Worm (Caenorhabditis elegans): ENCODE data around the gene F53F8.6.

The F53F8.6 gene

ce11 chrV:20692903-20693302, 11.1 kb upstream of the F53F8.6 start:
- no peak for TF ChIP-seq unc-62 (GFP tag; optimal IDR thresholded peaks at IDR 0.05)

ce11 chrV:20693968-20694367, 10.1 kb upstream of the F53F8.6 start:
- no peak for TF ChIP-seq unc-62 (GFP tag; optimal IDR thresholded peaks at IDR 0.05)

- TF ChIP-seq unc-62 (GFP tag; optimal IDR thresholded peaks at IDR 0.05), result no peak
These were observed 5.8 kb upstream of the F53F8.6 start, which contains the start of gene F53F8.7 for ce11 chrV:20698266-20698665. Gene F53F8.7 (minus strand): TSS chrV:20698366.

ce11 chrV:20710156-20710555, 6.1 kb downstream of the F53F8.6 start:
- no peak for TF ChIP-seq unc-62 (GFP tag; optimal IDR thresholded peaks at IDR 0.05)

ce11 chrV:20710642-20711041, 6.6 kb downstream of the F53F8.6 start:
- TF ChIP-seq unc-62 (GFP tag; optimal IDR thresholded peaks at IDR 0.05), result no peak

- no peak for TF ChIP-seq unc-62 (GFP tag; optimal IDR thresholded peaks at IDR 0.05)
These were observed 7.7 kb downstream of the F53F8.6 start for ce11 chrV:20711733-20712132.

ce11 chrV:20712318-20712993, 8.4 kb downstream of the F53F8.6 start:
- no peak for TF ChIP-seq unc-62 (GFP tag; optimal IDR thresholded peaks at IDR 0.05)

ce11 chrV:20712994-20713326, 8.9 kb downstream of the F53F8.6 start:
- TF ChIP-seq unc-62 (GFP tag; optimal IDR thresholded peaks at IDR 0.05), result no peak

- no peak for TF ChIP-seq unc-62 (GFP tag; optimal IDR thresholded peaks at IDR 0.05)
These were observed 9.6 kb downstream of the F53F8.6 start, which contains the start of gene Y44A6C.1 for ce11 chrV:20713620-20714019. Gene Y44A6C.1 (plus strand): TSS chrV:20713920.

ce11 chrV:20714503-20714902, 10.5 kb downstream of the F53F8.6 start:
- TF ChIP-seq unc-62 (GFP tag; optimal IDR thresholded peaks at IDR 0.05), result no peak

ce11 chrV:20716267-20716666, 12.2 kb downstream of the F53F8.6 start:
- no peak for TF ChIP-seq unc-62 (GFP tag; optimal IDR thresholded peaks at IDR 0.05)

ce11 chrV:20716830-20717441, 12.9 kb downstream of the F53F8.6 start:
- no peak for TF ChIP-seq unc-62 (GFP tag; optimal IDR thresholded peaks at IDR 0.05)

- no peak for TF ChIP-seq unc-62 (GFP tag; optimal IDR thresholded peaks at IDR 0.05)
These were observed 17.9 kb downstream of the F53F8.6 start, which contains the start of gene Y44A6C.2 for ce11 chrV:20721934-20722333. Gene Y44A6C.2 (plus strand): TSS chrV:20722234.

ce11 chrV:20722447-20722846, 18.4 kb downstream of the F53F8.6 start:
- TF ChIP-seq unc-62 (GFP tag; optimal IDR thresholded peaks at IDR 0.05), result no peak

ce11 chrV:20727458-20727857, 23.4 kb downstream of the F53F8.6 start:
- no peak for TF ChIP-seq unc-62 (GFP tag; optimal IDR thresholded peaks at IDR 0.05)

ce11 chrV:20728763-20729350, 24.8 kb downstream of the F53F8.6 start, which contains the start of gene ipla-3:
Gene ipla-3 (minus strand): TSS chrV:20729272.
- no peak for TF ChIP-seq unc-62 (GFP tag; optimal IDR thresholded peaks at IDR 0.05)

- no peak for TF ChIP-seq unc-62 (GFP tag; optimal IDR thresholded peaks at IDR 0.05)
These were observed 27.8 kb downstream of the F53F8.6 start, which contains the start of gene srxa-1 for ce11 chrV:20731787-20732186. Gene srxa-1 (plus strand): TSS chrV:20732087.
